Worm (Caenorhabditis elegans) whole organism, L4/young adult: ENCODE results near the gene csn-6.

ENCODE experiments used
- W03F9.2 ChIP-seq: fragments of 150-350 bp; optimal IDR thresholded peaks from 2 replicates; lab custom pipeline; 2014; ENCODE audit warnings: missing biosample characterization, missing genetic modification characterization
- dao-5 ChIP-seq: sonication (generic microtip); optimal IDR thresholded peaks from 2 replicates; lab custom pipeline; 2016; ENCODE audit warnings: missing genotype, missing genetic modification characterization, moderate library complexity, missing compliant biosample characterization
- him-1 ChIP-seq: sonication (generic microtip); optimal IDR thresholded peaks from 2 replicates; lab custom pipeline; 2016; ENCODE audit warnings: missing genotype, missing genetic modification reagents, missing genetic modification characterization, missing compliant biosample characterization

csn-6 gene

ce11 chrIV:13331285-13331684, 30.7 kb downstream of the csn-6 start, which contains the start of gene pqn-74:
TSS of gene pqn-74 (minus strand) at chrIV:13331406.
- no peak for TF ChIP-seq W03F9.2 (tag; lab: Kevin White, UChicago)
- TF ChIP-seq dao-5 (tag; lab: Kevin White, UChicago), result no peak
- no peak for TF ChIP-seq him-1 (tag; lab: Kevin White, UChicago)

ce11 chrIV:13334287-13334686, 33.7 kb downstream of the csn-6 start:
- no peak for TF ChIP-seq W03F9.2 (tag; lab: Kevin White, UChicago)
- no peak for TF ChIP-seq dao-5 (tag; lab: Kevin White, UChicago)
- no peak for TF ChIP-seq him-1 (tag; lab: Kevin White, UChicago)

ce11 chrIV:13342555-13342954, 41.9 kb downstream of the csn-6 start, which contains the start of gene W02A2.5:
TSS of gene W02A2.5 (plus strand) at chrIV:13342855.
- TF ChIP-seq him-1 (tag; lab: Kevin White, UChicago) (no peak), W03F9.2 (tag; lab: Kevin White, UChicago) (no peak), dao-5 (tag; lab: Kevin White, UChicago) (no peak)

ce11 chrIV:13346078-13346477, 45.5 kb downstream of the csn-6 start:
- TF ChIP-seq him-1 (tag; lab: Kevin White, UChicago) (no peak), W03F9.2 (tag; lab: Kevin White, UChicago) (no peak), dao-5 (tag; lab: Kevin White, UChicago) (no peak)

ce11 chrIV:13347232-13347715, 46.6 kb downstream of the csn-6 start, which contains the start of gene W02A2.9:
TSS of gene W02A2.9 (plus strand) at chrIV:13347665.
- TF ChIP-seq him-1 (tag; lab: Kevin White, UChicago), result no peak
- TF ChIP-seq dao-5 (tag; lab: Kevin White, UChicago), result no peak
- no peak for TF ChIP-seq W03F9.2 (tag; lab: Kevin White, UChicago)

DNA sequence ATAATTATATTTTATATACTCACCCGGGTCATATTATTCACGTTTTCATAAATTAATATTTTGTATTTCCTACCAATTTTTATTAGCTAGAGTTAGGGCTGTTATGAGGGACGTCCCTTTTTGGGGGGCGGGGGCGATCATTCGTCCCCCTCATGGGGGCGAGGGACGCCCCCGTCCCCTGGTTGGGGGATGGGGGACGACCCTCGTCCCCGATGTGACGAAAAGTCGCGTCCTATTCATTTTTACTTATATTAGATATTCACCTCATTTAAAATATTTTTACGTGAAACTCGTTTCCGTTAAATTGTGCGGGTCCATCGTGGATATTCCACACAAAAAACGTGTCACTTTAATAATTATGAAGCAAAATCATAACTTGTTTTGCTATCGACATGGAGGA, 48.0 kb downstream of the csn-6 start, which contains the start of gene W02A2.12:
Gene W02A2.12, minus strand, starts transcription at position 240 of the 400 bp plus-strand sequence.
- TF ChIP-seq W03F9.2 (tag; lab: Kevin White, UChicago), result no peak
- TF ChIP-seq him-1 (tag; lab: Kevin White, UChicago), result no peak
- TF ChIP-seq dao-5 (tag; lab: Kevin White, UChicago), result no peak
